Worm (Caenorhabditis elegans) whole organism, L4 larva: ENCODE results near the gene F10E9.12.
A peak's percentile ranks its signal among the peaks of the same experiment; 100 is the strongest.

ENCODE experiments used
- Y105C5A.15 ChIP-seq: fragments of 200-800 bp; sonication (Bioruptor generic); IDR thresholded peaks from 2 replicates; pipeline ENCODE4 v1.3.6; 2022; ENCODE audit warnings: missing genetic modification characterization, missing compliant biosample characterization
- aha-1 ChIP-seq: fragments of 150-350 bp; peaks from one replicate; lab custom pipeline; 2014; ENCODE audit warnings: missing biosample characterization, missing genetic modification characterization
- ceh-28 ChIP-seq: fragments of 150-350 bp; optimal IDR thresholded peaks from 2 replicates; lab custom pipeline; 2014; ENCODE audit warnings: missing biosample characterization, missing genetic modification reagents, missing genetic modification characterization
- dmd-8 ChIP-seq: fragments of 200-800 bp; sonication (Bioruptor generic); IDR thresholded peaks from 2 replicates; pipeline ENCODE4 v1.3.6; 2022; ENCODE audit warnings: missing genetic modification characterization, missing compliant biosample characterization
- duxl-1 ChIP-seq: sonication (generic microtip); optimal IDR thresholded peaks from 2 replicates; lab custom pipeline; 2016; ENCODE audit warnings: mild to moderate bottlenecking, missing genetic modification characterization, moderate library complexity, missing compliant biosample characterization; ENCODE audit not compliant: poor library complexity
- lin-13 ChIP-seq: fragments of 150-350 bp; optimal IDR thresholded peaks from 2 replicates; lab custom pipeline; 2014; ENCODE audit warnings: missing biosample characterization, missing genetic modification reagents, missing genetic modification characterization
- lsy-2 ChIP-seq, 2 experiments: fragments of 150-350 bp in 1 of 2; sonication (generic microtip) in 1 of 2; optimal IDR thresholded peaks; 2 replicates each; lab custom pipeline; 2014 to 2017; ENCODE audit warnings: missing biosample characterization in 2 of 2, missing genetic modification characterization in 2 of 2
- mdl-1 ChIP-seq, 2 experiments: fragments of 150-350 bp in 1 of 2; sonication (generic microtip) in 1 of 2; optimal IDR thresholded peaks; 2 replicates each; lab custom pipeline; 2014 to 2017; ENCODE audit warnings: missing biosample characterization in 2 of 2, missing genetic modification characterization in 2 of 2
- mep-1 ChIP-seq: fragments of 150-350 bp; sonication (generic microtip); optimal IDR thresholded peaks from 3 replicates; lab custom pipeline; 2014; ENCODE audit warnings: missing biosample characterization, missing genetic modification characterization
- unc-130 ChIP-seq: sonication (generic microtip); optimal IDR thresholded peaks from 2 replicates; lab custom pipeline; 2016; ENCODE audit warnings: missing genetic modification reagents, missing genetic modification characterization, missing compliant biosample characterization
- vab-7 ChIP-seq: fragments of 200-800 bp; sonication (Bioruptor generic); IDR thresholded peaks from 2 replicates; pipeline ENCODE4 v1.3.6; 2022; ENCODE audit warnings: missing genetic modification reagents, missing genetic modification characterization, missing compliant biosample characterization

DNA sequence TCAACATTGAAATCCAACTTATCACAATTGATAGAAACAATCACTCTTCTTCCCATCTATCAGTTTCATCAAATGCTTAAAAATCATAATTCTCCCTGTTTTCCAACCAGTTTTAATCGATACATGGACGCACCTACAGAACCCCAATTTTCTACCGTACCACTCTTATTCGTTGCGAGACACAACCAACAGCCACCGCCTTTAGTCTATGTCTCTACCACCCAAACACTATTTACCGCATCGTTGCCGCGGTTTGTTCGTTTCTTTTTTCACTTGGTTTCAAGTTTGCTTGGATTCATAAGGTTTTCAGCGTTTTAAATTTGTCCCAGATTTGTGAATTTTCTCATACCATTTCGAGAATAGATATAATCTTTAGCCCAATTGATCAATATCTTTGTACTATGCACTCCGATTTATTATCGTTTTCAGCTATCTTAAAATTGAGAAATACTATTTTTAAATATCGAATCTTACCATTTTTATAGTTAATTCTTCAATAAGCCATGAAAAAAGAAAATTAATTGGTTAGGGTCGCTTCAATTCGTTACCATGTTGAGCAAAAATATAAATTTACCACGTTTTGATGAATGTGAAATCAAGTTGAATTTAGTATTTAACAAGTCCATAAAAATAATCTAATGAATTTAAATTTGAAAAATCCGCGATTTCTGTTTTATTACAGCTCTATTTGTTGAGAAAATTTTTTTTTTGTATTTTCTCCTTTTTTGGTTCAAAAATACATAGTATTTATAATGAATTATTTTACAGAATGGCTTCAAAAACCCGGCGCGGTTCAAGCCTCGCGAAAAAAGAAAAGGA lies 13.9 kb upstream of the F10E9.12 start, which contains the start of gene F10E9.3:
- TF ChIP-seq aha-1 (tag; lab: Kevin White, UChicago) (peak; percentile 68), dmd-8 (no peak), lin-13 (GFP tag; lab: Kevin White, UChicago) (no peak), unc-130 (no peak), mdl-1 (tag; optimal IDR thresholded peaks at IDR 0.05; lab: Kevin White, UChicago) (no peak), lsy-2 (tag; optimal IDR thresholded peaks at IDR 0.05; lab: Kevin White, UChicago) (peak in 1 of 2 experiments; percentile 96), Y105C5A.15 (GFP tag; lab: Robert Waterston, UW) (no peak), ceh-28 (tag; lab: Kevin White, UChicago) (no peak), vab-7 (no peak), mep-1 (tag; lab: Kevin White, UChicago) (no peak), duxl-1 (tag; lab: Kevin White, UChicago) (no peak)
